ENCODE assay signal across 2 worm cellular contexts in the genomic region with DNA sequence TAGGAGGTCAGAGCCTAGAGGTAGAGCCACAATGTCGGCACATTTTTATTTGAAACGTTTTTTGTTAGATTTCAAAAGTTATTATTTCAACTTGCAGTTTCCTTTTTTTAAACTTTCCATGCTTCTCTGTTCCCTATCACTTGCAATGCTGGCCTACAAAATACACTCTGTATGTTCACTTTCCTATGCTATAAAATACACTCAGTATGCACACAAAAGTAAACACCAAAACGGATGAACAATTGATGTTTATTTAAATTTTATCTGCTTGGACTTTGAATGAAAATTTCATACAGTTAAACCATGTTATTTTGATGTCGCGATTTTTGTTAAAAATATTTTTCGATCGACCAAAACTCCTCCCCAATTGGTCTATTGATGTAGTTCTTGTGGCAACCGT.
TF ChIP-seq lines count a peak whose summit lies in the region.

No protein-coding gene starts in this region.

TF ChIP-seq in whole organism, L3 larva, 47 proteins besides CTCF, POLR2A, EP300 and RAD21:
- peak; percentile 68 for TF ChIP-seq pqm-1 (tag; optimal IDR thresholded peaks at IDR 0.05; lab: Kevin White, UChicago)
- TF ChIP-seq pha-4 (tag; optimal IDR thresholded peaks at IDR 0.05; lab: Kevin White, UChicago) = peak; percentile 44
- peak; percentile 18 for TF ChIP-seq elt-2 (tag; optimal IDR thresholded peaks at IDR 0.05; lab: Kevin White, UChicago)
- no peak for TF ChIP-seq zag-1 (tag; optimal IDR thresholded peaks at IDR 0.05; lab: Kevin White, UChicago)
- TF ChIP-seq jun-1 (tag; optimal IDR thresholded peaks at IDR 0.05; lab: Kevin White, UChicago) = no peak

TF ChIP-seq in whole organism, L4 larva, 104 proteins besides CTCF, POLR2A, EP300 and RAD21:
- TF ChIP-seq dmd-8 (GFP tag; IDR thresholded peaks at IDR 0.05; lab: Robert Waterston, UW) (no peak), nhr-28 (tag; optimal IDR thresholded peaks at IDR 0.05; lab: Kevin White, UChicago) (peak; percentile 87), unc-62 (GFP tag; optimal IDR thresholded peaks at IDR 0.05 in 1 of 2; lab: Kevin White, UChicago) (no peak), unc-62 (tag; optimal IDR thresholded peaks at IDR 0.05; lab: Kevin White, UChicago) (no peak), pha-4 (GFP tag; IDR thresholded peaks at IDR 0.05; lab: Robert Waterston, UW) (no peak), pha-4 (tag; optimal IDR thresholded peaks at IDR 0.05; lab: Kevin White, UChicago) (peak; percentile 7), daf-16 (GFP tag; optimal IDR thresholded peaks at IDR 0.05; lab: Kevin White, UChicago) (no peak), daf-16 (tag; optimal IDR thresholded peaks at IDR 0.05; lab: Kevin White, UChicago) (peak; percentile 86), dpl-1 (GFP tag; optimal IDR thresholded peaks at IDR 0.05; lab: Kevin White, UChicago) (no peak), R02D3.7 (tag; optimal IDR thresholded peaks at IDR 0.05; lab: Kevin White, UChicago) (no peak), php-3 (GFP tag; IDR thresholded peaks at IDR 0.05; lab: Robert Waterston, UW) (0 out of 2 replicates have a peak, but pooled peaks have one; percentile 27), spr-3 (GFP tag; optimal IDR thresholded peaks at IDR 0.05; lab: Kevin White, UChicago) (no peak), Y105C5A.15 (GFP tag; IDR thresholded peaks at IDR 0.05; lab: Robert Waterston, UW) (no peak), T26A8.4 (GFP tag; IDR thresholded peaks at IDR 0.05; lab: Robert Waterston, UW) (no peak), mdt-29 (GFP tag; IDR thresholded peaks at IDR 0.05; lab: Robert Waterston, UW) (no peak), mes-2 (tag; optimal IDR thresholded peaks at IDR 0.05; lab: Kevin White, UChicago; ENCODE audit: poor library complexity, severe bottlenecking) (no peak), nhr-11 (tag; optimal IDR thresholded peaks at IDR 0.05; lab: Kevin White, UChicago) (no peak), mxl-2 (GFP tag; conservative IDR thresholded peaks at IDR 0.05; lab: Robert Waterston, UW) (no peak), nhr-77 (tag; optimal IDR thresholded peaks at IDR 0.05; lab: Kevin White, UChicago) (no peak), lsy-2 (tag; optimal IDR thresholded peaks at IDR 0.05; lab: Kevin White, UChicago) (no peak), dve-1 (tag; optimal IDR thresholded peaks at IDR 0.05; lab: Kevin White, UChicago; ENCODE audit: insufficient read depth) (peak; percentile 27)
